Worm (Caenorhabditis elegans) whole organism, late embryonic: Measurements from ENCODE around the gene F55A11.1.

Experiments
- F13H6.1 ChIP-seq: sonication (generic microtip); optimal IDR thresholded peaks from 2 replicates; lab custom pipeline; 2016; ENCODE audit warnings: missing genetic modification characterization, missing compliant biosample characterization
- K02D7.2 ChIP-seq: sonication (generic microtip); optimal IDR thresholded peaks from 2 replicates; lab custom pipeline; 2017; ENCODE audit warnings: mild to moderate bottlenecking, missing genetic modification characterization, missing compliant biosample characterization
- Y22D7AL.16 ChIP-seq: sonication (generic microtip); optimal IDR thresholded peaks from 2 replicates; lab custom pipeline; 2016; ENCODE audit warnings: missing genetic modification characterization, missing compliant biosample characterization
- ahr-1 ChIP-seq: sonication (generic microtip); optimal IDR thresholded peaks from 2 replicates; lab custom pipeline; 2016; ENCODE audit warnings: missing genetic modification characterization, missing compliant biosample characterization
- ama-1 ChIP-seq: fragments of 150-350 bp; optimal IDR thresholded peaks from 2 replicates; lab custom pipeline; 2014
- ceh-18 ChIP-seq: sonication (generic microtip); optimal IDR thresholded peaks from 2 replicates; lab custom pipeline; 2016; ENCODE audit warnings: missing genetic modification characterization, missing compliant biosample characterization
- ceh-22 ChIP-seq: sonication (generic microtip); optimal IDR thresholded peaks from 2 replicates; lab custom pipeline; 2017; ENCODE audit warnings: missing biosample characterization, missing genetic modification characterization
- ceh-30 ChIP-seq: fragments of 150-350 bp; optimal IDR thresholded peaks from 2 replicates; lab custom pipeline; 2014; ENCODE audit warnings: missing biosample characterization, missing genetic modification characterization
- ceh-31 ChIP-seq: sonication (generic microtip); optimal IDR thresholded peaks from 2 replicates; lab custom pipeline; 2016; ENCODE audit warnings: missing genetic modification characterization, missing compliant biosample characterization
- ceh-34 ChIP-seq: sonication (generic microtip); optimal IDR thresholded peaks from 2 replicates; lab custom pipeline; 2016; ENCODE audit warnings: mild to moderate bottlenecking, missing genetic modification characterization, missing compliant biosample characterization
- ceh-48 ChIP-seq: sonication (generic microtip); optimal IDR thresholded peaks from 2 replicates; lab custom pipeline; 2016; ENCODE audit warnings: missing genetic modification characterization, inconsistent platforms, missing compliant biosample characterization
- ceh-6 ChIP-seq: fragments of 200-800 bp; sonication (Bioruptor generic); optimal IDR thresholded peaks from 2 replicates; lab custom pipeline; 2018; ENCODE audit warnings: mild to moderate bottlenecking, missing genetic modification characterization, missing compliant biosample characterization
- dmd-4 ChIP-seq: sonication (generic microtip); optimal IDR thresholded peaks from 2 replicates; lab custom pipeline; 2016; ENCODE audit warnings: borderline replicate concordance, missing genetic modification characterization, missing compliant biosample characterization
- dve-1 ChIP-seq: sonication (generic microtip); optimal IDR thresholded peaks from 2 replicates; lab custom pipeline; 2017; ENCODE audit warnings: antibody characterized with exemption, mild to moderate bottlenecking, missing genetic modification characterization, missing compliant biosample characterization
- elt-2 ChIP-seq: sonication (generic microtip); optimal IDR thresholded peaks from 2 replicates; lab custom pipeline; 2016; ENCODE audit warnings: missing genetic modification reagents, missing genetic modification characterization, missing compliant biosample characterization
- ets-4 ChIP-seq: sonication (generic microtip); optimal IDR thresholded peaks from 2 replicates; lab custom pipeline; 2016; ENCODE audit warnings: missing genetic modification characterization, missing compliant biosample characterization
- eyg-1 ChIP-seq: sonication (generic microtip); optimal IDR thresholded peaks from 2 replicates; lab custom pipeline; 2016; ENCODE audit warnings: missing genotype, missing genetic modification characterization, missing compliant biosample characterization
- hlh-13 ChIP-seq: fragments of 200-800 bp; sonication (Bioruptor generic); optimal IDR thresholded peaks from 2 replicates; lab custom pipeline; 2018; ENCODE audit warnings: mild to moderate bottlenecking, missing genetic modification characterization, missing compliant biosample characterization
- hlh-30 ChIP-seq: sonication (generic microtip); optimal IDR thresholded peaks from 2 replicates; lab custom pipeline; 2017; ENCODE audit warnings: antibody characterized with exemption, missing genetic modification characterization, missing compliant biosample characterization; ENCODE audit not compliant: insufficient read depth
- hlh-6 ChIP-seq: sonication (generic microtip); optimal IDR thresholded peaks from 2 replicates; lab custom pipeline; 2016; ENCODE audit warnings: missing genotype, missing genetic modification characterization, missing compliant biosample characterization
- hlh-8 ChIP-seq: sonication (generic microtip); optimal IDR thresholded peaks from 2 replicates; lab custom pipeline; 2016; ENCODE audit warnings: missing genotype, missing genetic modification characterization, missing compliant biosample characterization
- lin-11 ChIP-seq: fragments of 200-800 bp; sonication (Bioruptor generic); optimal IDR thresholded peaks from 2 replicates; lab custom pipeline; 2018; ENCODE audit warnings: mild to moderate bottlenecking, missing genetic modification characterization, missing compliant biosample characterization
- madf-2 ChIP-seq: sonication (generic microtip); optimal IDR thresholded peaks from 2 replicates; lab custom pipeline; 2017; ENCODE audit warnings: missing genetic modification characterization, missing compliant biosample characterization
- nfya-1 ChIP-seq: sonication (generic microtip); optimal IDR thresholded peaks from 2 replicates; lab custom pipeline; 2017; ENCODE audit warnings: missing genetic modification characterization, mild to moderate bottlenecking, missing compliant biosample characterization, antibody characterized with exemption, moderate library complexity
- nhr-11 ChIP-seq: fragments of 150-350 bp; optimal IDR thresholded peaks from 2 replicates; lab custom pipeline; 2014; ENCODE audit warnings: missing biosample characterization, missing genetic modification characterization
- nhr-232 ChIP-seq: sonication (generic microtip); optimal IDR thresholded peaks from 2 replicates; lab custom pipeline; 2016; ENCODE audit warnings: missing genetic modification characterization, missing compliant biosample characterization
- odd-2 ChIP-seq: sonication (generic microtip); optimal IDR thresholded peaks from 2 replicates; lab custom pipeline; 2017; ENCODE audit warnings: antibody characterized with exemption, mild to moderate bottlenecking, missing genetic modification characterization, missing compliant biosample characterization
- pax-1 ChIP-seq: fragments of 150-350 bp; optimal IDR thresholded peaks from 2 replicates; lab custom pipeline; 2014; ENCODE audit warnings: missing biosample characterization, missing genetic modification characterization
- pha-2 ChIP-seq: sonication (generic microtip); optimal IDR thresholded peaks from 2 replicates; lab custom pipeline; 2017; ENCODE audit warnings: mild to moderate bottlenecking, missing genetic modification characterization, missing compliant biosample characterization
- pros-1 ChIP-seq: fragments of 150-350 bp; optimal IDR thresholded peaks from 2 replicates; lab custom pipeline; 2014; ENCODE audit warnings: missing biosample characterization, missing genetic modification reagents, missing genetic modification characterization
- rnt-1 ChIP-seq: sonication (generic microtip); optimal IDR thresholded peaks from 2 replicates; lab custom pipeline; 2016; ENCODE audit warnings: missing genetic modification characterization, missing compliant biosample characterization
- tbx-2 ChIP-seq: sonication (generic microtip); optimal IDR thresholded peaks from 2 replicates; lab custom pipeline; 2016; ENCODE audit warnings: missing genetic modification characterization, missing compliant biosample characterization
- tbx-7 ChIP-seq: sonication (generic microtip); optimal IDR thresholded peaks from 2 replicates; lab custom pipeline; 2016; ENCODE audit warnings: missing genotype, missing genetic modification characterization, missing compliant biosample characterization
- ttx-3 ChIP-seq: sonication (generic microtip); optimal IDR thresholded peaks from 2 replicates; lab custom pipeline; 2016; ENCODE audit warnings: missing genetic modification reagents, missing genetic modification characterization, missing compliant biosample characterization
- unc-3 ChIP-seq, 2 experiments: fragments of 200-800 bp in 1 of 2; sonication (Bioruptor generic) in 1 of 2; sonication (generic microtip) in 1 of 2; conservative IDR thresholded peaks in 1 of 2; optimal IDR thresholded peaks in 1 of 2; 2 replicates each; pipeline versions ENCODE4 v1.3.6 to Lab custom; 2016 to 2022; ENCODE audit warnings: missing compliant biosample characterization in 2 of 2, missing genetic modification characterization in 2 of 2, missing genetic modification reagents in 1 of 2
- unc-42 ChIP-seq: sonication (generic microtip); optimal IDR thresholded peaks from 2 replicates; lab custom pipeline; 2016; ENCODE audit warnings: missing genotype, missing genetic modification characterization, missing compliant biosample characterization
- unc-55 ChIP-seq: sonication (generic microtip); optimal IDR thresholded peaks from 2 replicates; lab custom pipeline; 2017; ENCODE audit warnings: missing biosample characterization, missing genetic modification reagents, missing genetic modification characterization
- unc-86 ChIP-seq: sonication (generic microtip); optimal IDR thresholded peaks from 2 replicates; lab custom pipeline; 2016; ENCODE audit warnings: missing genetic modification characterization, missing compliant biosample characterization
- zip-5 ChIP-seq: sonication (generic microtip); optimal IDR thresholded peaks from 2 replicates; lab custom pipeline; 2016; ENCODE audit warnings: missing genetic modification characterization, missing compliant biosample characterization
- ztf-16 ChIP-seq: sonication (generic microtip); optimal IDR thresholded peaks from 2 replicates; lab custom pipeline; 2017; ENCODE audit warnings: missing genetic modification characterization, missing compliant biosample characterization

Gene F55A11.1

ce11 chrV:11764373-11764954, at the start of gene F55A11.1, which contains the start of gene syx-5:
Gene F55A11.1, minus strand, starts transcription at chrV:11764385.
Gene syx-5, plus strand, starts transcription at chrV:11764904.
- TF ChIP-seq unc-42 (tag; lab: Kevin White, UChicago) (peak; percentile 70), unc-86 (tag; lab: Kevin White, UChicago) (no peak), rnt-1 (tag; lab: Kevin White, UChicago) (peak; percentile 19), ceh-30 (peak; percentile 74), nfya-1 (tag; lab: Kevin White, UChicago) (peak; percentile 81), unc-55 (no peak), ceh-48 (tag; lab: Kevin White, UChicago) (peak; percentile 41), dve-1 (no peak), lin-11 (tag; lab: Kevin White, UChicago) (no peak), hlh-6 (tag; lab: Kevin White, UChicago) (no peak), madf-2 (tag; lab: Kevin White, UChicago) (no peak), hlh-8 (tag; lab: Kevin White, UChicago) (no peak), F13H6.1 (tag; lab: Kevin White, UChicago) (no peak), ceh-18 (tag; lab: Kevin White, UChicago) (peak; percentile 22), tbx-2 (tag; lab: Kevin White, UChicago) (peak; percentile 35), ets-4 (no peak), ceh-31 (peak; percentile 43), pros-1 (tag; lab: Kevin White, UChicago) (no peak), nhr-11 (tag; lab: Kevin White, UChicago) (no peak), ceh-22 (no peak), ceh-6 (no peak), pax-1 (peak; percentile 35), ceh-34 (tag; lab: Kevin White, UChicago) (peak; percentile 44), ztf-16 (tag; lab: Kevin White, UChicago) (no peak)

ce11 chrV:11811921-11812320, 47.7 kb upstream of the F55A11.1 start, which contains the start of gene D2023.3:
Gene D2023.3, minus strand, starts transcription at chrV:11812021.
- no peak for TF ChIP-seq nhr-11 (tag; lab: Kevin White, UChicago)
- no peak for TF ChIP-seq nhr-232
- no peak for TF ChIP-seq hlh-8 (tag; lab: Kevin White, UChicago)
- TF ChIP-seq dmd-4: no peak
- TF ChIP-seq K02D7.2 (tag; lab: Kevin White, UChicago): no peak
- TF ChIP-seq ahr-1 (tag; lab: Kevin White, UChicago): no peak
- TF ChIP-seq Y22D7AL.16 (tag; lab: Kevin White, UChicago): no peak
- no peak for TF ChIP-seq odd-2 (tag; lab: Kevin White, UChicago)
- no peak for TF ChIP-seq unc-3 (GFP tag; conservative IDR thresholded peaks at IDR 0.05; lab: Robert Waterston, UW)
- TF ChIP-seq unc-3 (tag; optimal IDR thresholded peaks at IDR 0.05; lab: Kevin White, UChicago): no peak
- TF ChIP-seq elt-2 (tag; lab: Kevin White, UChicago): no peak
- TF ChIP-seq ceh-34 (tag; lab: Kevin White, UChicago): no peak
- TF ChIP-seq ceh-31: no peak
- TF ChIP-seq eyg-1: no peak
- TF ChIP-seq tbx-2 (tag; lab: Kevin White, UChicago): no peak
- no peak for TF ChIP-seq zip-5
- no peak for TF ChIP-seq pros-1 (tag; lab: Kevin White, UChicago)
- TF ChIP-seq ttx-3 (tag; lab: Kevin White, UChicago): no peak
- no peak for TF ChIP-seq tbx-7 (tag; lab: Kevin White, UChicago)
- TF ChIP-seq hlh-30: no peak

ce11 chrV:11809935-11810334, 45.8 kb upstream of the F55A11.1 start:
- TF ChIP-seq rnt-1 (tag; lab: Kevin White, UChicago) (no peak), ama-1 (lab: Kevin White, UChicago) (no peak), hlh-13 (GFP tag; lab: Kevin White, UChicago) (no peak), dve-1 (no peak), pha-2 (tag; lab: Kevin White, UChicago) (no peak), ceh-18 (tag; lab: Kevin White, UChicago) (no peak)
